Fruit fly (Drosophila melanogaster): ENCODE measurements around the gene yata.

The yata gene

dm6 chr3R:29798966-29799680, 50.1 kb downstream of the yata start, which contains the start of the genes Rnb and Drice (continued):
- TF ChIP-seq tll (GFP tag; optimal IDR thresholded peaks at IDR 0.05): no peak
- no peak for TF ChIP-seq Adf1 (GFP tag; IDR thresholded peaks at IDR 0.05)
- TF ChIP-seq sqz (GFP tag; optimal IDR thresholded peaks at IDR 0.05): no peak
- no peak for TF ChIP-seq ab (GFP tag; optimal IDR thresholded peaks at IDR 0.05)
- no peak for TF ChIP-seq CG2678 (tag; optimal IDR thresholded peaks at IDR 0.05)
- peak; percentile 57 for TF ChIP-seq slbo (GFP tag; IDR thresholded peaks at IDR 0.05)
- TF ChIP-seq Sin3A (optimal IDR thresholded peaks at IDR 0.05): peak; percentile 77
- TF ChIP-seq bbx (GFP tag; IDR thresholded peaks at IDR 0.05; ENCODE audit: partially characterized antibody): peak; percentile 47; the same call in 1 of the 2 replicates
- TF ChIP-seq dan (GFP tag; IDR thresholded peaks at IDR 0.05): no peak
- TF ChIP-seq CG8388 (GFP tag; optimal IDR thresholded peaks at IDR 0.05): no peak
- no peak for TF ChIP-seq CG2889 (GFP tag; IDR thresholded peaks at IDR 0.05)
- no peak for TF ChIP-seq ind (GFP tag; optimal IDR thresholded peaks at IDR 0.05)
- peak; percentile 68 for TF ChIP-seq CG17829 (tag; optimal IDR thresholded peaks at IDR 0.05)
- TF ChIP-seq CG11696 (GFP tag; IDR thresholded peaks at IDR 0.05): no peak
- no peak for TF ChIP-seq grn (GFP tag; optimal IDR thresholded peaks at IDR 0.05)
- no peak for TF ChIP-seq tio (GFP tag; optimal IDR thresholded peaks at IDR 0.05)
- no peak for TF ChIP-seq dati (GFP tag; IDR thresholded peaks at IDR 0.05)
- TF ChIP-seq Pdp1 (GFP tag; optimal IDR thresholded peaks at IDR 0.05): peak in 1 of 2 experiments; percentile 39
- TF ChIP-seq CG16779 (GFP tag; IDR thresholded peaks at IDR 0.05): no peak
- no peak for TF ChIP-seq CG6689 (GFP tag; IDR thresholded peaks at IDR 0.05)
- no peak for TF ChIP-seq CG10565 (GFP tag; optimal IDR thresholded peaks at IDR 0.05)
- TF ChIP-seq Max (GFP tag; optimal IDR thresholded peaks at IDR 0.05): peak; percentile 58
- peak; percentile 99 for TF ChIP-seq CG6654 (GFP tag; optimal IDR thresholded peaks at IDR 0.05)
- no peak for TF ChIP-seq CG8089 (GFP tag; optimal IDR thresholded peaks at IDR 0.05)
- TF ChIP-seq Hr51 (GFP tag; optimal IDR thresholded peaks at IDR 0.05): no peak
- no peak for TF ChIP-seq Hey (tag; optimal IDR thresholded peaks at IDR 0.05)
- no peak for TF ChIP-seq Doc2 (GFP tag; IDR thresholded peaks at IDR 0.05)
- no peak for TF ChIP-seq psq (GFP tag; optimal IDR thresholded peaks at IDR 0.05)
- peak; percentile 30; the same call in 1 of the 2 replicates for TF ChIP-seq CG10366 (GFP tag; IDR thresholded peaks at IDR 0.05)
- TF ChIP-seq abd-A (tag; optimal IDR thresholded peaks at IDR 0.05): no peak
- no peak for TF ChIP-seq Bdp1 (GFP tag; optimal IDR thresholded peaks at IDR 0.05)
- TF ChIP-seq Atf6 (GFP tag; IDR thresholded peaks at IDR 0.05): 0 out of 2 replicates have a peak, but pooled peaks have one; percentile 12
- no peak for TF ChIP-seq CG17385 (GFP tag; optimal IDR thresholded peaks at IDR 0.05)
- no peak for TF ChIP-seq dimm (GFP tag; IDR thresholded peaks at IDR 0.05)
- TF ChIP-seq Camta (GFP tag; optimal IDR thresholded peaks at IDR 0.05): no peak
- TF ChIP-seq Fer1 (GFP tag; optimal IDR thresholded peaks at IDR 0.05): peak; percentile 36
- peak; percentile 36 for TF ChIP-seq fd96Cb (tag; optimal IDR thresholded peaks at IDR 0.05)
- TF ChIP-seq row (GFP tag; IDR thresholded peaks at IDR 0.05): peak; percentile 90
- no peak for TF ChIP-seq CG10543 (GFP tag; optimal IDR thresholded peaks at IDR 0.05)
- peak; percentile 57 for TF ChIP-seq CG10267 (tag; optimal IDR thresholded peaks at IDR 0.05)
- no peak for TF ChIP-seq CG1832 (GFP tag; optimal IDR thresholded peaks at IDR 0.05)
- no peak for TF ChIP-seq Elba2 (GFP tag; optimal IDR thresholded peaks at IDR 0.05)
- 0 out of 3 replicates have a peak, but pooled peaks have one; percentile 19 for TF ChIP-seq Opbp (GFP tag; IDR thresholded peaks at IDR 0.05; ENCODE audit: partially characterized antibody)
- TF ChIP-seq CG10431 (GFP tag; optimal IDR thresholded peaks at IDR 0.05): no peak
- peak; percentile 50 for TF ChIP-seq vvl (GFP tag; IDR thresholded peaks at IDR 0.05)
- TF ChIP-seq sob (GFP tag; IDR thresholded peaks at IDR 0.05): peak; percentile 70
- TF ChIP-seq CG4854 (GFP tag; optimal IDR thresholded peaks at IDR 0.05): no peak
- TF ChIP-seq Mes4 (GFP tag; optimal IDR thresholded peaks at IDR 0.05): no peak
- TF ChIP-seq az2 (GFP tag; optimal IDR thresholded peaks at IDR 0.05): peak; percentile 20
- no peak for TF ChIP-seq onecut (GFP tag; IDR thresholded peaks at IDR 0.05)

Data from whole organism, embryonic.